Fruit fly (Drosophila melanogaster) whole organism, embryonic: ENCODE data around the gene CG11891.
A peak's percentile ranks its signal among the peaks of the same experiment; 100 is the strongest.

Experiments
- ATbp ChIP-seq: fragments of 200-800 bp; sonication (Bioruptor generic); optimal IDR thresholded peaks from 2 replicates; lab custom pipeline; 2017; ENCODE audit warnings: missing biosample characterization, mild to moderate bottlenecking, missing genetic modification characterization, missing genetic modification reagents
- Ada2b ChIP-seq: fragments of 200-800 bp; sonication (Bioruptor generic); IDR thresholded peaks from 2 replicates; pipeline ENCODE4 v1.3.6; 2022; ENCODE audit warnings: missing biosample characterization, missing genetic modification characterization
- Atf6 ChIP-seq: fragments of 200-800 bp; sonication (Bioruptor generic); IDR thresholded peaks from 2 replicates; pipeline ENCODE4 v1.3.6; 2022; ENCODE audit warnings: missing biosample characterization, missing genetic modification characterization
- B-H2 ChIP-seq: fragments of 200-800 bp; sonication (Bioruptor generic); optimal IDR thresholded peaks from 2 replicates; lab custom pipeline; 2018; ENCODE audit warnings: missing biosample characterization, mild to moderate bottlenecking, missing genetic modification characterization
- CG10543 ChIP-seq: fragments of 200-800 bp; sonication (Bioruptor generic); optimal IDR thresholded peaks from 3 replicates; lab custom pipeline; 2017; ENCODE audit warnings: missing biosample characterization, mild to moderate bottlenecking, missing genetic modification characterization, moderate library complexity
- CG11456 ChIP-seq: fragments of 200-800 bp; sonication (Bioruptor generic); IDR thresholded peaks from 3 replicates; pipeline ENCODE4 v1.3.6; 2022; ENCODE audit warnings: missing biosample characterization, missing genetic modification characterization
- CG12155 ChIP-seq: fragments of 200-800 bp; sonication (Bioruptor generic); optimal IDR thresholded peaks from 3 replicates; lab custom pipeline; 2016; ENCODE audit warnings: missing biosample characterization, missing genetic modification characterization
- CG12659 ChIP-seq: fragments of 200-800 bp; sonication (Bioruptor generic); optimal IDR thresholded peaks from 3 replicates; lab custom pipeline; 2017; ENCODE audit warnings: mild to moderate bottlenecking, missing biosample characterization, missing genetic modification reagents, missing genetic modification characterization
- CG12769 ChIP-seq: fragments of 200-800 bp; sonication (Bioruptor generic); optimal IDR thresholded peaks from 2 replicates; lab custom pipeline; 2019; ENCODE audit warnings: missing biosample characterization, mild to moderate bottlenecking, missing genetic modification characterization, moderate library complexity
- CG14050 ChIP-seq: fragments of 200-800 bp; sonication (Bioruptor generic); IDR thresholded peaks from 3 replicates; pipeline ENCODE4 v1.3.6; 2022; ENCODE audit warnings: missing biosample characterization, missing genetic modification characterization
- CG17328 ChIP-seq: fragments of 200-800 bp; sonication (Bioruptor generic); IDR thresholded peaks from 2 replicates; pipeline ENCODE4 v1.3.6; 2022; ENCODE audit warnings: missing biosample characterization, missing genetic modification characterization
- CG17385 ChIP-seq: fragments of 200-800 bp; sonication (Bioruptor generic); optimal IDR thresholded peaks from 3 replicates; lab custom pipeline; 2018; ENCODE audit warnings: missing biosample characterization, mild to moderate bottlenecking, missing genetic modification characterization
- CG17568 ChIP-seq: fragments of 200-800 bp; sonication (Bioruptor generic); optimal IDR thresholded peaks from 2 replicates; lab custom pipeline; 2018; ENCODE audit warnings: missing biosample characterization, mild to moderate bottlenecking, missing genetic modification characterization, moderate library complexity
- CG17829 ChIP-seq: fragments of 200-800 bp; optimal IDR thresholded peaks from 2 replicates; lab custom pipeline; 2019; ENCODE audit warnings: missing biosample characterization, mild to moderate bottlenecking, missing genetic modification characterization, moderate library complexity
- CG17912 ChIP-seq: fragments of 200-800 bp; sonication (Bioruptor generic); optimal IDR thresholded peaks from 2 replicates; lab custom pipeline; 2018; ENCODE audit warnings: missing biosample characterization, mild to moderate bottlenecking, missing genetic modification characterization
- CG2129 ChIP-seq: fragments of 200-800 bp; sonication (Bioruptor generic); IDR thresholded peaks from 2 replicates; pipeline ENCODE4 v1.3.6; 2022; ENCODE audit warnings: missing biosample characterization, missing genetic modification characterization; ENCODE audit not compliant: partially characterized antibody
- CG4328 ChIP-seq: fragments of 200-800 bp; sonication (Bioruptor generic); optimal IDR thresholded peaks from 3 replicates; lab custom pipeline; 2017; ENCODE audit warnings: missing biosample characterization, missing genetic modification reagents, missing genetic modification characterization
- CG5180 ChIP-seq: fragments of 200-800 bp; sonication (Bioruptor generic); optimal IDR thresholded peaks from 3 replicates; lab custom pipeline; 2017; ENCODE audit warnings: missing biosample characterization, missing genetic modification characterization, mild to moderate bottlenecking, moderate library complexity, missing genetic modification reagents
- CG6854 ChIP-seq: fragments of 200-800 bp; sonication (Bioruptor generic); optimal IDR thresholded peaks from 3 replicates; lab custom pipeline; 2017; ENCODE audit warnings: missing biosample characterization, mild to moderate bottlenecking, missing genetic modification characterization
- CG7271 ChIP-seq: fragments of 200-800 bp; sonication (Bioruptor generic); optimal IDR thresholded peaks from 2 replicates; lab custom pipeline; 2018; ENCODE audit warnings: missing biosample characterization, mild to moderate bottlenecking, missing genetic modification characterization, moderate library complexity
- CG7928 ChIP-seq: fragments of 200-800 bp; sonication (Bioruptor generic); optimal IDR thresholded peaks from 2 replicates; lab custom pipeline; 2017; ENCODE audit warnings: missing biosample characterization, mild to moderate bottlenecking, missing genetic modification characterization
- CG7963 ChIP-seq: fragments of 200-800 bp; sonication (Bioruptor generic); IDR thresholded peaks from 3 replicates; pipeline ENCODE4 v1.3.6; 2022; ENCODE audit warnings: missing biosample characterization, missing genetic modification characterization; ENCODE audit not compliant: partially characterized antibody
- CG7987 ChIP-seq: fragments of 200-800 bp; sonication (Bioruptor generic); optimal IDR thresholded peaks from 2 replicates; lab custom pipeline; 2018; ENCODE audit warnings: missing biosample characterization, mild to moderate bottlenecking, missing genetic modification characterization, moderate library complexity
- CG8290 ChIP-seq, 3 experiments: fragments of 200-800 bp; sonication (Bioruptor generic); optimal IDR thresholded peaks; 2 replicates each; lab custom pipeline; 2016 to 2019; ENCODE audit warnings: missing biosample characterization in 3 of 3, missing genetic modification characterization in 3 of 3, mild to moderate bottlenecking in 2 of 3, moderate library complexity in 1 of 3
- CG8359 ChIP-seq: fragments of 200-800 bp; sonication (Bioruptor generic); optimal IDR thresholded peaks from 2 replicates; lab custom pipeline; 2017; ENCODE audit warnings: missing biosample characterization, mild to moderate bottlenecking, missing genetic modification characterization, borderline replicate concordance
- CG9817 ChIP-seq: fragments of 200-800 bp; sonication (Bioruptor generic); optimal IDR thresholded peaks from 2 replicates; lab custom pipeline; 2018; ENCODE audit warnings: missing biosample characterization, mild to moderate bottlenecking, missing genetic modification characterization, moderate library complexity
- Dll ChIP-seq: fragments of 200-800 bp; sonication (Bioruptor generic); IDR thresholded peaks from 4 replicates; pipeline ENCODE4 v1.3.6; 2022; ENCODE audit warnings: missing biosample characterization, missing genetic modification characterization; ENCODE audit not compliant: partially characterized antibody
- Dref ChIP-seq: fragments of 200-800 bp; sonication (Bioruptor generic); IDR thresholded peaks from 2 replicates; pipeline ENCODE4 v1.3.6; 2022; ENCODE audit warnings: missing biosample characterization, missing genetic modification characterization
- Fer1 ChIP-seq: fragments of 200-800 bp; sonication (Bioruptor generic); optimal IDR thresholded peaks from 2 replicates; lab custom pipeline; 2017; ENCODE audit warnings: missing biosample characterization, mild to moderate bottlenecking, missing genetic modification characterization
- Fer3 ChIP-seq: fragments of 200-800 bp; sonication (Bioruptor generic); optimal IDR thresholded peaks from 2 replicates; lab custom pipeline; 2018; ENCODE audit warnings: missing biosample characterization, mild to moderate bottlenecking, missing genetic modification characterization, moderate library complexity
- Hand ChIP-seq: fragments of 200-800 bp; sonication (Bioruptor generic); optimal IDR thresholded peaks from 2 replicates; lab custom pipeline; 2017; ENCODE audit warnings: mild to moderate bottlenecking, missing biosample characterization, missing genetic modification reagents, missing genetic modification characterization
- Meics ChIP-seq: fragments of 200-800 bp; sonication (Bioruptor generic); optimal IDR thresholded peaks from 2 replicates; lab custom pipeline; 2017; ENCODE audit warnings: missing biosample characterization, mild to moderate bottlenecking, missing genetic modification characterization
- Optix ChIP-seq: fragments of 200-800 bp; sonication (Bioruptor generic); IDR thresholded peaks from 3 replicates; pipeline ENCODE4 v1.3.6; 2022; ENCODE audit warnings: missing biosample characterization, missing genetic modification characterization
- PHDP ChIP-seq: fragments of 200-800 bp; sonication (Bioruptor generic); optimal IDR thresholded peaks from 3 replicates; lab custom pipeline; 2018; ENCODE audit warnings: missing biosample characterization, mild to moderate bottlenecking, missing genetic modification characterization, moderate library complexity
- Ptx1 ChIP-seq: fragments of 200-800 bp; sonication (Bioruptor generic); IDR thresholded peaks from 2 replicates; pipeline ENCODE4 v1.3.6; 2022; ENCODE audit warnings: missing biosample characterization, missing genetic modification characterization
- Sox102F ChIP-seq: fragments of 200-800 bp; sonication (Bioruptor generic); optimal IDR thresholded peaks from 2 replicates; lab custom pipeline; 2018; ENCODE audit warnings: missing biosample characterization, mild to moderate bottlenecking, missing genetic modification characterization, moderate library complexity
- Vsx1 ChIP-seq: fragments of 200-800 bp; sonication (Bioruptor generic); optimal IDR thresholded peaks from 2 replicates; lab custom pipeline; 2017; ENCODE audit warnings: missing biosample characterization, mild to moderate bottlenecking, missing genetic modification characterization, missing genetic modification reagents
- ci ChIP-seq: fragments of 200-800 bp; sonication (Bioruptor generic); IDR thresholded peaks from 3 replicates; pipeline ENCODE4 v1.3.6; 2022; ENCODE audit warnings: missing biosample characterization, missing genetic modification characterization
- fd3F ChIP-seq: fragments of 200-800 bp; sonication (Bioruptor generic); optimal IDR thresholded peaks from 2 replicates; lab custom pipeline; 2018; ENCODE audit warnings: missing biosample characterization, mild to moderate bottlenecking, missing genetic modification characterization, moderate library complexity
- hkb ChIP-seq, 2 experiments: fragments of 200-800 bp in 1 of 2; fragments of >200 bp in 1 of 2; sonication (Bioruptor generic) in 1 of 2; IDR thresholded peaks in 1 of 2; optimal IDR thresholded peaks in 1 of 2; 2 replicates each; pipeline versions ENCODE4 v1.3.6 to Lab custom; 2017 to 2022; ENCODE audit warnings: missing biosample characterization in 1 of 2, missing genetic modification characterization in 1 of 2
- odd ChIP-seq: fragments of 200-800 bp; sonication (Bioruptor generic); optimal IDR thresholded peaks from 2 replicates; lab custom pipeline; 2017; ENCODE audit warnings: missing biosample characterization, mild to moderate bottlenecking, missing genetic modification characterization
- org-1 ChIP-seq: fragments of 200-800 bp; sonication (Bioruptor generic); optimal IDR thresholded peaks from 2 replicates; lab custom pipeline; 2017; ENCODE audit warnings: missing biosample characterization, missing genetic modification characterization
- peb ChIP-seq: fragments of 200-800 bp; sonication (Bioruptor generic); IDR thresholded peaks from 2 replicates; pipeline ENCODE4 v1.3.6; 2022; ENCODE audit warnings: missing biosample characterization, missing genetic modification characterization
- scrt ChIP-seq: fragments of 200-800 bp; sonication (Bioruptor generic); optimal IDR thresholded peaks from 2 replicates; lab custom pipeline; 2018; ENCODE audit warnings: missing biosample characterization, mild to moderate bottlenecking, missing genetic modification characterization, moderate library complexity
- sr ChIP-seq: fragments of 200-800 bp; sonication (Bioruptor generic); IDR thresholded peaks from 3 replicates; pipeline ENCODE4 v1.3.6; 2022; ENCODE audit warnings: missing biosample characterization, missing genetic modification characterization
- tll ChIP-seq, 2 experiments: fragments of 200-800 bp in 1 of 2; fragments of >200 bp in 1 of 2; sonication (Bioruptor generic) in 1 of 2; optimal IDR thresholded peaks; 2 replicates each; lab custom pipeline; 2017 to 2019; ENCODE audit warnings: missing biosample characterization in 2 of 2, missing genetic modification characterization in 2 of 2, mild to moderate bottlenecking in 1 of 2, moderate library complexity in 1 of 2
- toy ChIP-seq: fragments of 200-800 bp; sonication (Bioruptor generic); IDR thresholded peaks from 2 replicates; pipeline ENCODE4 v1.3.6; 2022; ENCODE audit warnings: missing biosample characterization, missing genetic modification characterization
- unpg ChIP-seq: fragments of 200-800 bp; sonication (Bioruptor generic); optimal IDR thresholded peaks from 3 replicates; lab custom pipeline; 2018; ENCODE audit warnings: missing biosample characterization, mild to moderate bottlenecking, missing genetic modification characterization, moderate library complexity

Gene CG11891

dm6 chr3R:25281165-25281564 lies 11.2 kb downstream of the CG11891 start, which contains the start of gene CG11892 (continued):
- peak; percentile 12 for TF ChIP-seq Hand (GFP tag; lab: Kevin White, UChicago)
- TF ChIP-seq CG7963 (GFP tag; lab: Robert Waterston, UW), result no peak
- TF ChIP-seq Fer3 (tag; lab: Kevin White, UChicago), result peak; percentile 56
- no peak for TF ChIP-seq CG17829
- TF ChIP-seq sr (GFP tag; lab: Robert Waterston, UW), result no peak
- peak; percentile 51 for TF ChIP-seq unpg (GFP tag; lab: Kevin White, UChicago)
- TF ChIP-seq hkb (optimal IDR thresholded peaks at IDR 0.05; lab: Kevin White, UChicago), result no peak
- TF ChIP-seq hkb (GFP tag; IDR thresholded peaks at IDR 0.05; lab: Robert Waterston, UW), result peak; percentile 27; the same call in 1 of the 2 replicates
- 0 out of 3 replicates have a peak, but pooled peaks have one; percentile 13 for TF ChIP-seq CG14050 (GFP tag; lab: Robert Waterston, UW)
- peak; percentile 87 for TF ChIP-seq CG12769 (tag; lab: Kevin White, UChicago)
- no peak for TF ChIP-seq CG7271 (tag; lab: Kevin White, UChicago)
- TF ChIP-seq Dll (GFP tag; lab: Robert Waterston, UW), result no peak
- TF ChIP-seq Atf6 (GFP tag; lab: Robert Waterston, UW), result peak; percentile 21; the same call in 1 of the 2 replicates
- TF ChIP-seq tll (GFP tag; optimal IDR thresholded peaks at IDR 0.05; lab: Kevin White, UChicago), result no peak
- no peak for TF ChIP-seq peb (GFP tag; lab: Robert Waterston, UW)
- TF ChIP-seq CG7928, result peak; percentile 45
- TF ChIP-seq Ada2b (GFP tag; lab: Robert Waterston, UW), result no peak
- peak; percentile 45 for TF ChIP-seq Vsx1
- peak; percentile 33 for TF ChIP-seq CG5180 (GFP tag; lab: Kevin White, UChicago)
- peak; percentile 49 for TF ChIP-seq CG17568 (GFP tag; lab: Kevin White, UChicago)
- peak; percentile 72 for TF ChIP-seq CG10543 (GFP tag; lab: Kevin White, UChicago)
- peak; percentile 58 for TF ChIP-seq PHDP (tag; lab: Kevin White, UChicago)
- peak; percentile 37 for TF ChIP-seq Sox102F
- peak; percentile 55 for TF ChIP-seq Meics (GFP tag; lab: Kevin White, UChicago)
- no peak for TF ChIP-seq Optix (GFP tag; lab: Robert Waterston, UW)
- peak; percentile 69; the same call in 1 of the 3 replicates for TF ChIP-seq ci (GFP tag; lab: Robert Waterston, UW)
- peak; percentile 82 for TF ChIP-seq ATbp
- TF ChIP-seq CG12659, result peak; percentile 46
- no peak for TF ChIP-seq Dref (GFP tag; lab: Robert Waterston, UW)
- TF ChIP-seq CG6854, result peak; percentile 40
- no peak for TF ChIP-seq Ptx1 (GFP tag; lab: Robert Waterston, UW)
- no peak for TF ChIP-seq CG17328 (GFP tag; lab: Robert Waterston, UW)
- peak; percentile 6 for TF ChIP-seq CG8359 (GFP tag; lab: Kevin White, UChicago)
- TF ChIP-seq CG7987 (GFP tag; lab: Kevin White, UChicago), result peak; percentile 80
- peak; percentile 4 for TF ChIP-seq CG4328 (GFP tag; lab: Kevin White, UChicago)
- peak; percentile 52 for TF ChIP-seq CG9817 (tag; lab: Kevin White, UChicago)
- TF ChIP-seq Fer1 (GFP tag; lab: Kevin White, UChicago), result peak; percentile 74
- no peak for TF ChIP-seq CG8290 (GFP tag; optimal IDR thresholded peaks at IDR 0.05; lab: Kevin White, UChicago)
- peak in 1 of 2 experiments; percentile 93 for TF ChIP-seq CG8290 (tag; optimal IDR thresholded peaks at IDR 0.05; lab: Kevin White, UChicago)
- TF ChIP-seq B-H2 (GFP tag; lab: Kevin White, UChicago), result peak; percentile 19
- peak; percentile 66 for TF ChIP-seq odd
- TF ChIP-seq fd3F, result peak; percentile 28
- no peak for TF ChIP-seq CG11456 (GFP tag; lab: Robert Waterston, UW)
- no peak for TF ChIP-seq CG12155
- TF ChIP-seq CG17912, result peak; percentile 73
- TF ChIP-seq org-1 (GFP tag; lab: Kevin White, UChicago), result peak; percentile 21
- peak; percentile 44 for TF ChIP-seq CG17385 (GFP tag; lab: Kevin White, UChicago)
- no peak for TF ChIP-seq toy (GFP tag; lab: Robert Waterston, UW)
- no peak for TF ChIP-seq CG2129 (GFP tag; lab: Robert Waterston, UW)
- peak; percentile 68 for TF ChIP-seq scrt (GFP tag; lab: Kevin White, UChicago)
